Worm (Caenorhabditis elegans) whole organism, late embryonic: ENCODE results near the gene C25G4.17.

Experiments
- C08G9.2 ChIP-seq: sonication (generic microtip); optimal IDR thresholded peaks from 2 replicates; lab custom pipeline; 2016; ENCODE audit warnings: mild to moderate bottlenecking, missing genetic modification characterization, moderate library complexity, missing compliant biosample characterization
- C38D4.7 ChIP-seq: fragments of 200-800 bp; sonication (Bioruptor generic); optimal IDR thresholded peaks from 2 replicates; lab custom pipeline; 2018; ENCODE audit warnings: mild to moderate bottlenecking, missing genetic modification characterization, moderate library complexity, missing compliant biosample characterization
- F13H6.1 ChIP-seq: sonication (generic microtip); optimal IDR thresholded peaks from 2 replicates; lab custom pipeline; 2016; ENCODE audit warnings: missing genetic modification characterization, missing compliant biosample characterization
- K09A11.1 ChIP-seq: sonication (generic microtip); optimal IDR thresholded peaks from 2 replicates; lab custom pipeline; 2017; ENCODE audit warnings: antibody characterized with exemption, mild to moderate bottlenecking, missing genetic modification characterization, missing compliant biosample characterization; ENCODE audit not compliant: insufficient read depth
- T23F11.4 ChIP-seq: fragments of 200-800 bp; sonication (Bioruptor generic); optimal IDR thresholded peaks from 2 replicates; lab custom pipeline; 2018; ENCODE audit warnings: mild to moderate bottlenecking, missing genetic modification characterization, missing compliant biosample characterization
- ama-1 ChIP-seq: fragments of 150-350 bp; optimal IDR thresholded peaks from 2 replicates; lab custom pipeline; 2014
- ceh-14 ChIP-seq: sonication (generic microtip); optimal IDR thresholded peaks from 2 replicates; lab custom pipeline; 2016; ENCODE audit warnings: missing genotype, missing genetic modification characterization, missing compliant biosample characterization
- ceh-18 ChIP-seq: sonication (generic microtip); optimal IDR thresholded peaks from 2 replicates; lab custom pipeline; 2016; ENCODE audit warnings: missing genetic modification characterization, missing compliant biosample characterization
- ceh-19 ChIP-seq: fragments of 200-800 bp; sonication (Bioruptor generic); optimal IDR thresholded peaks from 2 replicates; lab custom pipeline; 2018; ENCODE audit warnings: mild to moderate bottlenecking, missing genetic modification characterization, missing compliant biosample characterization
- ceh-30 ChIP-seq: fragments of 150-350 bp; optimal IDR thresholded peaks from 2 replicates; lab custom pipeline; 2014; ENCODE audit warnings: missing biosample characterization, missing genetic modification characterization
- ceh-31 ChIP-seq: sonication (generic microtip); optimal IDR thresholded peaks from 2 replicates; lab custom pipeline; 2016; ENCODE audit warnings: missing genetic modification characterization, missing compliant biosample characterization
- ceh-34 ChIP-seq: sonication (generic microtip); optimal IDR thresholded peaks from 2 replicates; lab custom pipeline; 2016; ENCODE audit warnings: mild to moderate bottlenecking, missing genetic modification characterization, missing compliant biosample characterization
- ceh-45 ChIP-seq: fragments of 200-800 bp; sonication (Bioruptor generic); IDR thresholded peaks from 2 replicates; pipeline ENCODE4 v1.3.6; 2022; ENCODE audit warnings: missing genetic modification reagents, missing genetic modification characterization, missing compliant biosample characterization
- ceh-48 ChIP-seq: sonication (generic microtip); optimal IDR thresholded peaks from 2 replicates; lab custom pipeline; 2016; ENCODE audit warnings: missing genetic modification characterization, inconsistent platforms, missing compliant biosample characterization
- che-1 ChIP-seq: sonication (generic microtip); optimal IDR thresholded peaks from 2 replicates; lab custom pipeline; 2016; ENCODE audit warnings: mild to moderate bottlenecking, missing genetic modification characterization, missing compliant biosample characterization
- dmd-4 ChIP-seq: sonication (generic microtip); optimal IDR thresholded peaks from 2 replicates; lab custom pipeline; 2016; ENCODE audit warnings: borderline replicate concordance, missing genetic modification characterization, missing compliant biosample characterization
- elt-2 ChIP-seq: sonication (generic microtip); optimal IDR thresholded peaks from 2 replicates; lab custom pipeline; 2016; ENCODE audit warnings: missing genetic modification reagents, missing genetic modification characterization, missing compliant biosample characterization
- fax-1 ChIP-seq: sonication (generic microtip); optimal IDR thresholded peaks from 2 replicates; lab custom pipeline; 2016; ENCODE audit warnings: missing genotype, missing genetic modification characterization, missing compliant biosample characterization
- fkh-6 ChIP-seq: sonication (generic microtip); optimal IDR thresholded peaks from 2 replicates; lab custom pipeline; 2016; ENCODE audit warnings: missing genetic modification characterization, missing compliant biosample characterization
- hlh-13 ChIP-seq: fragments of 200-800 bp; sonication (Bioruptor generic); optimal IDR thresholded peaks from 2 replicates; lab custom pipeline; 2018; ENCODE audit warnings: mild to moderate bottlenecking, missing genetic modification characterization, missing compliant biosample characterization
- hlh-6 ChIP-seq: sonication (generic microtip); optimal IDR thresholded peaks from 2 replicates; lab custom pipeline; 2016; ENCODE audit warnings: missing genotype, missing genetic modification characterization, missing compliant biosample characterization
- hlh-8 ChIP-seq: sonication (generic microtip); optimal IDR thresholded peaks from 2 replicates; lab custom pipeline; 2016; ENCODE audit warnings: missing genotype, missing genetic modification characterization, missing compliant biosample characterization
- lim-6 ChIP-seq: sonication (generic microtip); optimal IDR thresholded peaks from 2 replicates; lab custom pipeline; 2016; ENCODE audit warnings: missing genetic modification characterization, missing compliant biosample characterization
- madf-2 ChIP-seq: sonication (generic microtip); optimal IDR thresholded peaks from 2 replicates; lab custom pipeline; 2017; ENCODE audit warnings: missing genetic modification characterization, missing compliant biosample characterization
- nhr-232 ChIP-seq: sonication (generic microtip); optimal IDR thresholded peaks from 2 replicates; lab custom pipeline; 2016; ENCODE audit warnings: missing genetic modification characterization, missing compliant biosample characterization
- npax-4 ChIP-seq: sonication (generic microtip); optimal IDR thresholded peaks from 2 replicates; lab custom pipeline; 2016; ENCODE audit warnings: missing genetic modification characterization, missing compliant biosample characterization
- odd-2 ChIP-seq: sonication (generic microtip); optimal IDR thresholded peaks from 2 replicates; lab custom pipeline; 2017; ENCODE audit warnings: antibody characterized with exemption, mild to moderate bottlenecking, missing genetic modification characterization, missing compliant biosample characterization
- pat-9 ChIP-seq: fragments of 200-800 bp; sonication (Bioruptor generic); optimal IDR thresholded peaks from 2 replicates; lab custom pipeline; 2018; ENCODE audit warnings: mild to moderate bottlenecking, missing genetic modification characterization, moderate library complexity, missing compliant biosample characterization
- pax-1 ChIP-seq: fragments of 150-350 bp; optimal IDR thresholded peaks from 2 replicates; lab custom pipeline; 2014; ENCODE audit warnings: missing biosample characterization, missing genetic modification characterization
- pqm-1 ChIP-seq: sonication (generic microtip); optimal IDR thresholded peaks from 2 replicates; lab custom pipeline; 2016; ENCODE audit warnings: missing genetic modification characterization, missing compliant biosample characterization
- pros-1 ChIP-seq: fragments of 150-350 bp; optimal IDR thresholded peaks from 2 replicates; lab custom pipeline; 2014; ENCODE audit warnings: missing biosample characterization, missing genetic modification reagents, missing genetic modification characterization
- ref-2 ChIP-seq: sonication (generic microtip); optimal IDR thresholded peaks from 2 replicates; lab custom pipeline; 2016; ENCODE audit warnings: missing genetic modification characterization, missing compliant biosample characterization
- sdc-2 ChIP-seq: sonication (generic microtip); optimal IDR thresholded peaks from 2 replicates; lab custom pipeline; 2016; ENCODE audit warnings: missing genotype, missing genetic modification characterization, missing compliant biosample characterization
- sox-2 ChIP-seq: fragments of 200-800 bp; sonication (Bioruptor generic); IDR thresholded peaks from 2 replicates; pipeline ENCODE4 v1.3.6; 2022; ENCODE audit warnings: missing genetic modification reagents, missing genetic modification characterization, missing compliant biosample characterization
- syd-9 ChIP-seq: sonication (generic microtip); optimal IDR thresholded peaks from 2 replicates; lab custom pipeline; 2016; ENCODE audit warnings: mild to moderate bottlenecking, missing genetic modification characterization, moderate library complexity, missing compliant biosample characterization
- tbx-2 ChIP-seq: sonication (generic microtip); optimal IDR thresholded peaks from 2 replicates; lab custom pipeline; 2016; ENCODE audit warnings: missing genetic modification characterization, missing compliant biosample characterization
- unc-42 ChIP-seq: sonication (generic microtip); optimal IDR thresholded peaks from 2 replicates; lab custom pipeline; 2016; ENCODE audit warnings: missing genotype, missing genetic modification characterization, missing compliant biosample characterization
- zip-5 ChIP-seq: sonication (generic microtip); optimal IDR thresholded peaks from 2 replicates; lab custom pipeline; 2016; ENCODE audit warnings: missing genetic modification characterization, missing compliant biosample characterization

The C25G4.17 gene

ce11 chrIV:12429504-12429903 is 12.3 kb upstream of the C25G4.17 start:
- TF ChIP-seq ceh-14 (tag; lab: Kevin White, UChicago) (no peak), C38D4.7 (GFP tag; lab: Kevin White, UChicago) (no peak), ceh-48 (tag; lab: Kevin White, UChicago) (no peak), ceh-18 (tag; lab: Kevin White, UChicago) (no peak), syd-9 (no peak), C08G9.2 (no peak), odd-2 (tag; lab: Kevin White, UChicago) (no peak), hlh-13 (GFP tag; lab: Kevin White, UChicago) (no peak), fkh-6 (no peak), ceh-30 (no peak), pqm-1 (tag; lab: Kevin White, UChicago) (no peak)
- TF ChIP-seq, all 69 proteins: peak for 0

DNA sequence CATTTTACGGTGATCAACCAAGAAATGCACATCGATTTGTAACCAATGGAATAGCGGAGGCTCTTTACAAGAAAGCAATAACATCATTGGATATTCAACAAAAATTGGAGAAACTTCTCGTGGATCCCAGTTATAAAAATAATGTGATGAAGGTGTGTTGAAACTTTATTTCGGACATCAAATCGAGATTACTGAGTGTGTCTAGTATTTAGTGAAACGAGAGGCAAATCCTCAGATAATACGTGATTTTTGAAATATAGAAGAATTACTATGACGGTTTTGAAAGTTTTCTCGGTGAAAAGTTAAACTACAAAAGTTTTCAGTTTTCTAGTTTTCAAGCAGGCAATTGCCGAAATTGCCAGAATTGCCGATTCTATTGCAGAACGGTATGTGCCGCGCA is 10.1 kb upstream of the C25G4.17 start:
- TF ChIP-seq hlh-6 (tag; lab: Kevin White, UChicago) (no peak), hlh-13 (GFP tag; lab: Kevin White, UChicago) (no peak), pax-1 (no peak)
- TF ChIP-seq, all 69 proteins: peak for 0

ce11 chrIV:12432340-12432739 is 9.5 kb upstream of the C25G4.17 start, which contains the start of gene clec-184:
Gene clec-184, plus strand, starts transcription at chrIV:12432640.
- TF ChIP-seq K09A11.1, result no peak

ce11 chrIV:12435442-12435841 is 6.4 kb upstream of the C25G4.17 start, which contains the start of gene irg-4:
Gene irg-4, plus strand, starts transcription at chrIV:12435833.
- peak; percentile 77 for TF ChIP-seq elt-2 (tag; lab: Kevin White, UChicago)
- no peak for TF ChIP-seq zip-5 (tag; lab: Kevin White, UChicago)

- TF ChIP-seq ama-1 (no peak), dmd-4 (tag; lab: Kevin White, UChicago) (no peak), fkh-6 (no peak), pat-9 (tag; lab: Kevin White, UChicago) (no peak), hlh-8 (no peak), pros-1 (no peak), ceh-48 (tag; lab: Kevin White, UChicago) (no peak), tbx-2 (tag; lab: Kevin White, UChicago) (no peak), sdc-2 (no peak), ceh-18 (tag; lab: Kevin White, UChicago) (no peak), sox-2 (GFP tag; lab: Robert Waterston, UW) (no peak), ceh-34 (no peak), ceh-45 (no peak), F13H6.1 (no peak), fax-1 (tag; lab: Kevin White, UChicago) (no peak), unc-42 (no peak), odd-2 (tag; lab: Kevin White, UChicago) (no peak), che-1 (tag; lab: Kevin White, UChicago) (no peak), ceh-19 (GFP tag; lab: Kevin White, UChicago) (no peak)
Measured at ce11 chrIV:12438359-12438758, 3.5 kb upstream of the C25G4.17 start, which contains the start of gene clec-185. Gene clec-185, plus strand, starts transcription at chrIV:12438659.

- TF ChIP-seq ref-2 (tag; lab: Kevin White, UChicago), result no peak
- TF ChIP-seq nhr-232 (tag; lab: Kevin White, UChicago), result no peak
- no peak for TF ChIP-seq pros-1
- TF ChIP-seq fax-1 (tag; lab: Kevin White, UChicago), result no peak
- TF ChIP-seq lim-6, result no peak
- TF ChIP-seq elt-2 (tag; lab: Kevin White, UChicago), result no peak
- TF ChIP-seq T23F11.4, result no peak
- TF ChIP-seq madf-2 (tag; lab: Kevin White, UChicago), result no peak
- TF ChIP-seq ceh-31 (tag; lab: Kevin White, UChicago), result no peak
- no peak for TF ChIP-seq npax-4 (tag; lab: Kevin White, UChicago)
Measured at ce11 chrIV:12443936-12444335, 2.1 kb downstream of the C25G4.17 start, which contains the start of gene C25G4.2. Gene C25G4.2, minus strand, starts transcription at chrIV:12444035.
